Worm (Caenorhabditis elegans) whole organism, young adult: ENCODE results near the gene F13H10.8.

ENCODE experiments used
- D2030.7 ChIP-seq: fragments of 200-800 bp; sonication (Bioruptor generic); IDR thresholded peaks from 2 replicates; pipeline ENCODE4 v1.3.6; 2022; ENCODE audit warnings: missing genetic modification reagents, missing genetic modification characterization, missing compliant biosample characterization
- F33H1.4 ChIP-seq: fragments of 200-800 bp; sonication (Bioruptor generic); IDR thresholded peaks from 2 replicates; pipeline ENCODE4 v1.3.6; 2022; ENCODE audit warnings: missing genetic modification reagents, missing genetic modification characterization, missing compliant biosample characterization
- F55B11.4 ChIP-seq: sonication (generic microtip); optimal IDR thresholded peaks from 2 replicates; lab custom pipeline; 2016; ENCODE audit warnings: missing compliant biosample characterization, missing genetic modification characterization, borderline replicate concordance; ENCODE audit not compliant: insufficient read depth
- F57C9.4 ChIP-seq: sonication (generic microtip); optimal IDR thresholded peaks from 2 replicates; lab custom pipeline; 2017; ENCODE audit warnings: mild to moderate bottlenecking, missing genetic modification characterization, missing compliant biosample characterization
- K11D2.4 ChIP-seq: fragments of 200-800 bp; sonication (Bioruptor generic); IDR thresholded peaks from 2 replicates; pipeline ENCODE4 v1.3.6; 2022; ENCODE audit warnings: missing genetic modification reagents, missing genetic modification characterization, missing compliant biosample characterization
- ama-1 ChIP-seq, 3 experiments: fragments of 150-350 bp in 1 of 3; sonication (generic microtip) in 2 of 3; optimal IDR thresholded peaks; 2 replicates each; lab custom pipeline; 2014 to 2018; ENCODE audit warnings: missing biosample characterization in 2 of 3, missing genetic modification characterization in 2 of 3, missing genetic modification reagents in 2 of 3
- aptf-2 ChIP-seq: fragments of 200-800 bp; sonication (Bioruptor generic); conservative IDR thresholded peaks from 2 replicates; pipeline ENCODE4 v1.3.6; 2022; ENCODE audit warnings: missing genetic modification reagents, missing genetic modification characterization, missing compliant biosample characterization
- attf-5 ChIP-seq: fragments of 200-800 bp; sonication (Bioruptor generic); optimal IDR thresholded peaks from 2 replicates; lab custom pipeline; 2018; ENCODE audit warnings: mild to moderate bottlenecking, missing genetic modification characterization, missing compliant biosample characterization
- ccch-3 ChIP-seq: fragments of 200-800 bp; sonication (Bioruptor generic); optimal IDR thresholded peaks from 2 replicates; lab custom pipeline; 2018; ENCODE audit warnings: mild to moderate bottlenecking, missing genetic modification characterization, missing compliant biosample characterization
- ceh-40 ChIP-seq: fragments of 200-800 bp; sonication (Bioruptor generic); IDR thresholded peaks from 2 replicates; pipeline ENCODE4 v1.3.6; 2022; ENCODE audit warnings: missing genetic modification characterization, missing compliant biosample characterization
- dox-1 ChIP-seq: fragments of 200-800 bp; sonication (Bioruptor generic); IDR thresholded peaks from 2 replicates; pipeline ENCODE4 v1.3.6; 2022; ENCODE audit warnings: missing genetic modification reagents, missing genetic modification characterization, missing compliant biosample characterization
- egl-18 ChIP-seq: fragments of 200-800 bp; sonication (Bioruptor generic); IDR thresholded peaks from 2 replicates; pipeline ENCODE4 v1.3.6; 2022; ENCODE audit warnings: missing genetic modification reagents, missing genetic modification characterization, missing compliant biosample characterization
- egl-44 ChIP-seq: fragments of 200-800 bp; sonication (Bioruptor generic); IDR thresholded peaks from 2 replicates; pipeline ENCODE4 v1.3.6; 2022; ENCODE audit warnings: missing genetic modification reagents, missing genetic modification characterization, missing compliant biosample characterization
- hlh-12 ChIP-seq: sonication (generic microtip); optimal IDR thresholded peaks from 2 replicates; lab custom pipeline; 2016; ENCODE audit warnings: missing genetic modification characterization, missing compliant biosample characterization
- hlh-26 ChIP-seq: fragments of 200-800 bp; sonication (Bioruptor generic); conservative IDR thresholded peaks from 2 replicates; pipeline ENCODE4 v1.3.6; 2022; ENCODE audit warnings: missing genetic modification reagents, missing genetic modification characterization, missing compliant biosample characterization
- hmg-1.2 ChIP-seq: fragments of 200-800 bp; sonication (Bioruptor generic); IDR thresholded peaks from 2 replicates; pipeline ENCODE4 v1.3.6; 2022; ENCODE audit warnings: missing genetic modification reagents, missing genetic modification characterization, missing compliant biosample characterization
- hrde-1 ChIP-seq: sonication (generic microtip); optimal IDR thresholded peaks from 2 replicates; lab custom pipeline; 2016; ENCODE audit warnings: missing genetic modification characterization, mild to moderate bottlenecking, missing compliant biosample characterization, moderate library complexity, missing genotype, missing genetic modification reagents, borderline replicate concordance
- lag-1 ChIP-seq: fragments of 200-800 bp; sonication (Bioruptor generic); IDR thresholded peaks from 2 replicates; pipeline ENCODE4 v1.3.6; 2022; ENCODE audit warnings: missing genetic modification reagents, missing genetic modification characterization, missing compliant biosample characterization
- let-526 ChIP-seq: fragments of 200-800 bp; sonication (Bioruptor generic); IDR thresholded peaks from 2 replicates; pipeline ENCODE4 v1.3.6; 2022; ENCODE audit warnings: missing genetic modification reagents, missing genetic modification characterization, missing compliant biosample characterization
- let-607 ChIP-seq, 2 experiments: fragments of 200-800 bp in 1 of 2; sonication (Bioruptor generic) in 1 of 2; sonication (generic microtip) in 1 of 2; optimal IDR thresholded peaks; 2 replicates each; lab custom pipeline; 2016 to 2018; ENCODE audit warnings: mild to moderate bottlenecking in 2 of 2, missing compliant biosample characterization in 2 of 2, missing genetic modification characterization in 2 of 2, moderate library complexity in 2 of 2, missing genotype in 1 of 2
- lin-54 ChIP-seq: fragments of 200-800 bp; sonication (Bioruptor generic); optimal IDR thresholded peaks from 2 replicates; lab custom pipeline; 2018; ENCODE audit warnings: mild to moderate bottlenecking, missing genetic modification characterization, missing compliant biosample characterization
- lsl-1 ChIP-seq: fragments of 200-800 bp; sonication (Bioruptor generic); optimal IDR thresholded peaks from 2 replicates; lab custom pipeline; 2018; ENCODE audit warnings: mild to moderate bottlenecking, missing genetic modification characterization, moderate library complexity, missing compliant biosample characterization
- madf-10 ChIP-seq: sonication (generic microtip); optimal IDR thresholded peaks from 2 replicates; lab custom pipeline; 2016; ENCODE audit warnings: mild to moderate bottlenecking, missing genetic modification characterization, missing compliant biosample characterization
- madf-6 ChIP-seq: fragments of 200-800 bp; sonication (Bioruptor generic); IDR thresholded peaks from 2 replicates; pipeline ENCODE4 v1.3.6; 2022; ENCODE audit warnings: missing genetic modification reagents, missing genetic modification characterization, missing compliant biosample characterization
- madf-8 ChIP-seq: fragments of 200-800 bp; sonication (Bioruptor generic); conservative IDR thresholded peaks from 2 replicates; pipeline ENCODE4 v1.3.6; 2022; ENCODE audit warnings: missing genetic modification reagents, missing genetic modification characterization, missing compliant biosample characterization
- mcd-1 ChIP-seq: fragments of 200-800 bp; sonication (Bioruptor generic); IDR thresholded peaks from 2 replicates; pipeline ENCODE4 v1.3.6; 2022; ENCODE audit warnings: missing genetic modification reagents, missing genetic modification characterization, missing compliant biosample characterization
- nfya-2 ChIP-seq: fragments of 200-800 bp; sonication (Bioruptor generic); IDR thresholded peaks from 2 replicates; pipeline ENCODE4 v1.3.6; 2022; ENCODE audit warnings: missing genetic modification reagents, missing genetic modification characterization, missing compliant biosample characterization
- nhr-120 ChIP-seq: fragments of 200-800 bp; sonication (Bioruptor generic); IDR thresholded peaks from 2 replicates; pipeline ENCODE4 v1.3.6; 2022; ENCODE audit warnings: missing genetic modification characterization, missing compliant biosample characterization
- pha-4 ChIP-seq: fragments of 150-350 bp; sonication (generic microtip); optimal IDR thresholded peaks from 2 replicates; lab custom pipeline; 2014; ENCODE audit warnings: missing biosample characterization, missing genetic modification reagents, missing genetic modification characterization
- rpc-1 ChIP-seq, 2 experiments: fragments of 150-350 bp in 1 of 2; sonication (generic microtip) in 1 of 2; optimal IDR thresholded peaks; 2 replicates each; lab custom pipeline; 2014 to 2018; ENCODE audit warnings: missing biosample characterization in 1 of 2, missing genetic modification characterization in 1 of 2, missing genetic modification reagents in 1 of 2, missing genotype in 1 of 2
- sdz-38 ChIP-seq: sonication (generic microtip); optimal IDR thresholded peaks from 2 replicates; lab custom pipeline; 2016; ENCODE audit warnings: missing genotype, missing genetic modification characterization, missing compliant biosample characterization
- snpc-3.4 ChIP-seq: sonication (generic microtip); optimal IDR thresholded peaks from 2 replicates; lab custom pipeline; 2017; ENCODE audit warnings: missing genetic modification characterization, mild to moderate bottlenecking, missing compliant biosample characterization, antibody characterized with exemption, moderate library complexity, missing genotype, missing genetic modification reagents
- sptf-2 ChIP-seq: fragments of 200-800 bp; sonication (Bioruptor generic); optimal IDR thresholded peaks from 2 replicates; lab custom pipeline; 2018; ENCODE audit warnings: mild to moderate bottlenecking, missing genetic modification characterization, missing compliant biosample characterization
- xnd-1 ChIP-seq: sonication (generic microtip); optimal IDR thresholded peaks from 2 replicates; lab custom pipeline; 2016; ENCODE audit warnings: missing genotype, missing genetic modification reagents, missing genetic modification characterization, missing compliant biosample characterization

F13H10.8 gene

DNA sequence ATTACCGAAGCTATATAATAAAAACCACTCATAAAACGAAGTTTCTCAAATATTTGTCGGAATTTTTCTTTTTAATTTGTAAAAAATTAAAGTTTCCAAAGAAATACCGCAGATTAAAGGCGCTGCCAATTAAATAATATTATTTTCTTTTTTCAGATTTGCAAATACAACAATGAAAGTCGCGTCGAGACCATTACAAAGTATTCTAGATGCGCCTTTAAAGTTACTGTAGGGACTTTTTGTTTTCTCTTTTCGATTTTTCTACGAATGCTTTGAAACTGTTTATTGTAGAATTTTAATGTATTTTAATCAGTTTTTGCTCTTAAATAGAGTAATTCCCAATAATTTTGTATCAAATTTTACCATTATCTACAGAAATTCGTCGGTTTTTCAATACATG lies 17.9 kb downstream of the F13H10.8 start (continued):
- TF ChIP-seq rpc-1 (optimal IDR thresholded peaks at IDR 0.05; lab: Kevin White, UChicago) (no peak), rpc-1 (tag; optimal IDR thresholded peaks at IDR 0.05; lab: Kevin White, UChicago) (no peak), mcd-1 (GFP tag; lab: Robert Waterston, UW) (no peak), egl-18 (GFP tag; lab: Robert Waterston, UW) (no peak), let-526 (GFP tag; lab: Robert Waterston, UW) (no peak), xnd-1 (tag; lab: Kevin White, UChicago) (peak; percentile 64), F33H1.4 (GFP tag; lab: Robert Waterston, UW) (peak; percentile 78), lsl-1 (GFP tag; lab: Kevin White, UChicago) (peak; percentile 76), sdz-38 (no peak), lag-1 (GFP tag; lab: Robert Waterston, UW) (no peak), madf-8 (GFP tag; lab: Robert Waterston, UW) (0 out of 2 replicates have a peak, but pooled peaks have one; percentile 18), F57C9.4 (tag; lab: Kevin White, UChicago) (no peak)

DNA sequence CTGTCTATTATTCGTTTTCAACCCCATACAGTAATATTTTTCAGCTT lies 18.1 kb downstream of the F13H10.8 start, which contains the start of gene kdin-1:
TSS of gene kdin-1 (plus strand) at position 38 of the 47 bp plus-strand sequence.
- TF ChIP-seq hlh-12 (tag; lab: Kevin White, UChicago) (no peak), let-607 (tag; optimal IDR thresholded peaks at IDR 0.05; lab: Kevin White, UChicago) (no peak), pha-4 (no peak), ccch-3 (GFP tag; lab: Kevin White, UChicago) (no peak), snpc-3.4 (tag; lab: Kevin White, UChicago) (no peak), madf-10 (tag; lab: Kevin White, UChicago) (no peak), sptf-2 (GFP tag; lab: Kevin White, UChicago) (no peak), nfya-2 (GFP tag; lab: Robert Waterston, UW) (no peak), D2030.7 (GFP tag; lab: Robert Waterston, UW) (no peak), egl-44 (GFP tag; lab: Robert Waterston, UW) (no peak), nhr-120 (GFP tag; lab: Robert Waterston, UW) (no peak), attf-5 (GFP tag; lab: Kevin White, UChicago) (no peak), aptf-2 (GFP tag; lab: Robert Waterston, UW) (no peak), ceh-40 (no peak), hrde-1 (tag; lab: Kevin White, UChicago) (no peak), ama-1 (optimal IDR thresholded peaks at IDR 0.05; lab: Kevin White, UChicago) (no peak), ama-1 (GFP tag; optimal IDR thresholded peaks at IDR 0.05; lab: Kevin White, UChicago) (no peak), rpc-1 (optimal IDR thresholded peaks at IDR 0.05; lab: Kevin White, UChicago) (no peak), rpc-1 (tag; optimal IDR thresholded peaks at IDR 0.05; lab: Kevin White, UChicago) (no peak), sdz-38 (no peak), F55B11.4 (tag; lab: Kevin White, UChicago) (no peak)

DNA sequence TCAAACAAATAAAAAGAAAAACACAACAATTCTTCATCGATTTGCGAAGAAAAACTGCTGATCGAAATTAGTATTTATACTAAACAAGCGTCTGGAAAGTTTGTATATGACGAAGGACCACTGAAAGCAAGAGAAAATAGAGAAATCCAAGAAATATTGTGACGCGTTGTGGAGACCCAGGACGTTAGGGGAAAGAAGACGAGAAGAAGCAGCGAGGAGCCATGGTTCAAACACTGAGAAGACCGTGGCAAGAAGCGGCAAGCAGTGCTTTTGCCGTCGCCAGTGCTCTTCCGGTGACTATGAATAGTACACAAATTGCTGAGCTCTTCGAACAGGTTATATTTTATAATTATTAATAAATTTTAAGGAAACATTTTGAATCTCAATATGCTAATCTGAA lies 18.3 kb downstream of the F13H10.8 start:
- TF ChIP-seq hlh-26 (no peak), hmg-1.2 (GFP tag; lab: Robert Waterston, UW) (peak; percentile 58; the same call in 1 of the 2 replicates)

ce11 chrIV:11044377-11044776 lies 24.1 kb downstream of the F13H10.8 start:
- no peak for TF ChIP-seq K11D2.4 (GFP tag; lab: Robert Waterston, UW)

- TF ChIP-seq madf-6 (GFP tag; lab: Robert Waterston, UW) (no peak), aptf-2 (GFP tag; lab: Robert Waterston, UW) (no peak), dox-1 (GFP tag; lab: Robert Waterston, UW) (no peak), lag-1 (GFP tag; lab: Robert Waterston, UW) (no peak), lin-54 (GFP tag; lab: Kevin White, UChicago) (no peak)
Observed at ce11 chrIV:11048871-11049270, 28.6 kb downstream of the F13H10.8 start, which contains the start of gene F36H1.11. Gene F36H1.11 (plus strand): TSS chrIV:11049171.
